Fruit fly (Drosophila melanogaster) whole organism, embryonic: Measurements from ENCODE around the gene Surf1.

Source experiments
- BEAF-32 ChIP-seq: fragments of 200-800 bp; sonication (Bioruptor generic); optimal IDR thresholded peaks from 3 replicates; lab custom pipeline; 2017; ENCODE audit warnings: missing biosample characterization, missing genetic modification characterization, mild to moderate bottlenecking, moderate library complexity, missing genetic modification reagents
- CG11085 ChIP-seq: fragments of 200-800 bp; sonication (Bioruptor generic); IDR thresholded peaks from 2 replicates; pipeline ENCODE4 v1.3.6; 2022; ENCODE audit warnings: missing biosample characterization, missing genetic modification characterization
- CG11560 ChIP-seq: fragments of 200-800 bp; sonication (Bioruptor generic); IDR thresholded peaks from 3 replicates; pipeline ENCODE4 v1.3.6; 2022; ENCODE audit warnings: missing biosample characterization, missing genetic modification characterization
- CG12769 ChIP-seq: fragments of 200-800 bp; sonication (Bioruptor generic); optimal IDR thresholded peaks from 2 replicates; lab custom pipeline; 2019; ENCODE audit warnings: missing biosample characterization, mild to moderate bottlenecking, missing genetic modification characterization, moderate library complexity
- CG14050 ChIP-seq: fragments of 200-800 bp; sonication (Bioruptor generic); IDR thresholded peaks from 3 replicates; pipeline ENCODE4 v1.3.6; 2022; ENCODE audit warnings: missing biosample characterization, missing genetic modification characterization
- CG2129 ChIP-seq: fragments of 200-800 bp; sonication (Bioruptor generic); IDR thresholded peaks from 2 replicates; pipeline ENCODE4 v1.3.6; 2022; ENCODE audit warnings: missing biosample characterization, missing genetic modification characterization; ENCODE audit not compliant: partially characterized antibody
- CG30403 ChIP-seq: fragments of 200-800 bp; sonication (Bioruptor generic); optimal IDR thresholded peaks from 3 replicates; lab custom pipeline; 2016; ENCODE audit warnings: missing biosample characterization, missing genetic modification characterization
- CG31441 ChIP-seq: fragments of 200-800 bp; sonication (Bioruptor generic); IDR thresholded peaks from 2 replicates; pipeline ENCODE4 v1.3.6; 2022; ENCODE audit warnings: missing biosample characterization, missing genetic modification characterization
- CG3407 ChIP-seq: fragments of 200-800 bp; sonication (Bioruptor generic); optimal IDR thresholded peaks from 2 replicates; lab custom pipeline; 2018; ENCODE audit warnings: missing biosample characterization, mild to moderate bottlenecking, missing genetic modification characterization
- CG4328 ChIP-seq: fragments of 200-800 bp; sonication (Bioruptor generic); optimal IDR thresholded peaks from 3 replicates; lab custom pipeline; 2017; ENCODE audit warnings: missing biosample characterization, missing genetic modification reagents, missing genetic modification characterization
- CG6854 ChIP-seq: fragments of 200-800 bp; sonication (Bioruptor generic); optimal IDR thresholded peaks from 3 replicates; lab custom pipeline; 2017; ENCODE audit warnings: missing biosample characterization, mild to moderate bottlenecking, missing genetic modification characterization
- CG7745 ChIP-seq: fragments of 200-800 bp; sonication (Bioruptor generic); optimal IDR thresholded peaks from 2 replicates; lab custom pipeline; 2018; ENCODE audit warnings: missing biosample characterization, mild to moderate bottlenecking, missing genetic modification characterization, moderate library complexity
- CG8089 ChIP-seq: fragments of 200-800 bp; sonication (Bioruptor generic); optimal IDR thresholded peaks from 3 replicates; lab custom pipeline; 2016; ENCODE audit warnings: missing biosample characterization, missing genetic modification characterization
- CG8290 ChIP-seq, 3 experiments: fragments of 200-800 bp; sonication (Bioruptor generic); optimal IDR thresholded peaks; 2 replicates each; lab custom pipeline; 2016 to 2019; ENCODE audit warnings: missing biosample characterization in 3 of 3, missing genetic modification characterization in 3 of 3, mild to moderate bottlenecking in 2 of 3, moderate library complexity in 1 of 3
- Camta ChIP-seq: fragments of 200-800 bp; sonication (Bioruptor generic); optimal IDR thresholded peaks from 2 replicates; lab custom pipeline; 2016; ENCODE audit warnings: missing biosample characterization, missing genetic modification characterization
- Deaf1 ChIP-seq: fragments of 200-800 bp; optimal IDR thresholded peaks from 3 replicates; lab custom pipeline; 2019; ENCODE audit warnings: missing biosample characterization, mild to moderate bottlenecking, missing genetic modification characterization, moderate library complexity
- Fer3 ChIP-seq: fragments of 200-800 bp; sonication (Bioruptor generic); optimal IDR thresholded peaks from 2 replicates; lab custom pipeline; 2018; ENCODE audit warnings: missing biosample characterization, mild to moderate bottlenecking, missing genetic modification characterization, moderate library complexity
- H2.0 ChIP-seq: fragments of 200-800 bp; sonication (Bioruptor generic); IDR thresholded peaks from 2 replicates; pipeline ENCODE4 v1.3.6; 2022; ENCODE audit warnings: missing biosample characterization, missing genetic modification characterization
- HHEX ChIP-seq: fragments of 200-800 bp; sonication (Bioruptor generic); optimal IDR thresholded peaks from 3 replicates; lab custom pipeline; 2017; ENCODE audit warnings: missing biosample characterization, mild to moderate bottlenecking, missing genetic modification characterization, missing genetic modification reagents
- HLH3B ChIP-seq: fragments of 200-800 bp; sonication (Bioruptor generic); IDR thresholded peaks from 2 replicates; pipeline ENCODE4 v1.3.6; 2022; ENCODE audit warnings: missing biosample characterization, missing genetic modification characterization
- Hr78 ChIP-seq, 2 experiments: fragments of 200-800 bp in 1 of 2; fragments of >200 bp in 1 of 2; sonication (Bioruptor generic) in 1 of 2; optimal IDR thresholded peaks; 2 replicates each; lab custom pipeline; 2017 to 2019; ENCODE audit warnings: missing biosample characterization in 2 of 2, missing genetic modification characterization in 2 of 2, mild to moderate bottlenecking in 1 of 2, moderate library complexity in 1 of 2
- Ptx1 ChIP-seq: fragments of 200-800 bp; sonication (Bioruptor generic); IDR thresholded peaks from 2 replicates; pipeline ENCODE4 v1.3.6; 2022; ENCODE audit warnings: missing biosample characterization, missing genetic modification characterization
- Tbp ChIP-seq: fragments of >200 bp; optimal IDR thresholded peaks from 2 replicates; lab custom pipeline; 2018; ENCODE audit warnings: missing biosample characterization, missing genetic modification characterization
- ab ChIP-seq: fragments of 200-800 bp; sonication (Bioruptor generic); optimal IDR thresholded peaks from 2 replicates; lab custom pipeline; 2016; ENCODE audit warnings: missing biosample characterization, missing genetic modification characterization
- aop ChIP-seq: fragments of 200-800 bp; sonication (Bioruptor generic); IDR thresholded peaks from 2 replicates; pipeline ENCODE4 v1.3.6; 2022; ENCODE audit warnings: missing biosample characterization, missing genetic modification characterization
- bab2 ChIP-seq: fragments of 200-800 bp; sonication (Bioruptor generic); optimal IDR thresholded peaks from 2 replicates; lab custom pipeline; 2016; ENCODE audit warnings: missing biosample characterization, missing genetic modification characterization
- cas ChIP-seq: fragments of 200-800 bp; sonication (Bioruptor generic); IDR thresholded peaks from 2 replicates; pipeline ENCODE4 v1.3.6; 2022; ENCODE audit warnings: missing biosample characterization, missing genetic modification characterization
- corto ChIP-seq: fragments of 200-800 bp; sonication (Bioruptor generic); optimal IDR thresholded peaks from 2 replicates; lab custom pipeline; 2016; ENCODE audit warnings: missing biosample characterization, mild to moderate bottlenecking, missing genetic modification characterization, moderate library complexity
- croc ChIP-seq: fragments of 200-800 bp; sonication (Bioruptor generic); conservative IDR thresholded peaks from 3 replicates; pipeline ENCODE4 v1.3.6; 2022; ENCODE audit warnings: missing biosample characterization, missing genetic modification characterization
- dysf ChIP-seq: fragments of 200-800 bp; sonication (Bioruptor generic); IDR thresholded peaks from 3 replicates; pipeline ENCODE4 v1.3.6; 2022; ENCODE audit warnings: missing biosample characterization, missing genetic modification characterization
- ems ChIP-seq: fragments of 200-800 bp; sonication (Bioruptor generic); optimal IDR thresholded peaks from 3 replicates; lab custom pipeline; 2016; ENCODE audit warnings: missing biosample characterization, missing genetic modification characterization
- eve ChIP-seq, 2 experiments: fragments of >200 bp; optimal IDR thresholded peaks; 2 replicates each; lab custom pipeline; 2017; ENCODE audit warnings: missing biosample characterization in 2 of 2, missing genetic modification characterization in 2 of 2
- eyg ChIP-seq: fragments of 200-800 bp; sonication (Bioruptor generic); optimal IDR thresholded peaks from 3 replicates; lab custom pipeline; 2016; ENCODE audit warnings: missing biosample characterization, missing genetic modification characterization
- fru ChIP-seq: fragments of >200 bp; optimal IDR thresholded peaks from 2 replicates; lab custom pipeline; 2017
- gce ChIP-seq: fragments of 200-800 bp; sonication (Bioruptor generic); IDR thresholded peaks from 3 replicates; pipeline ENCODE4 v1.3.6; 2022; ENCODE audit warnings: missing biosample characterization, missing genetic modification characterization
- gcm2 ChIP-seq: fragments of 200-800 bp; sonication (Bioruptor generic); optimal IDR thresholded peaks from 2 replicates; lab custom pipeline; 2016; ENCODE audit warnings: missing biosample characterization, missing genetic modification characterization
- her ChIP-seq: fragments of 200-800 bp; sonication (Bioruptor generic); optimal IDR thresholded peaks from 2 replicates; lab custom pipeline; 2016; ENCODE audit warnings: missing biosample characterization, missing genetic modification characterization
- jing ChIP-seq: fragments of 200-800 bp; sonication (Bioruptor generic); optimal IDR thresholded peaks from 2 replicates; lab custom pipeline; 2018; ENCODE audit warnings: missing biosample characterization, mild to moderate bottlenecking, missing genetic modification characterization
- lbe ChIP-seq: fragments of 200-800 bp; sonication (Bioruptor generic); optimal IDR thresholded peaks from 2 replicates; lab custom pipeline; 2016; ENCODE audit warnings: missing biosample characterization, mild to moderate bottlenecking, missing genetic modification characterization
- mam ChIP-seq: fragments of 200-800 bp; sonication (Bioruptor generic); optimal IDR thresholded peaks from 3 replicates; lab custom pipeline; 2016; ENCODE audit warnings: missing biosample characterization, missing genetic modification characterization
- pfk ChIP-seq: fragments of 200-800 bp; sonication (Bioruptor generic); optimal IDR thresholded peaks from 2 replicates; lab custom pipeline; 2018; ENCODE audit warnings: missing biosample characterization, mild to moderate bottlenecking, missing genetic modification characterization, moderate library complexity
- pros ChIP-seq: fragments of 200-800 bp; sonication (Bioruptor generic); optimal IDR thresholded peaks from 3 replicates; lab custom pipeline; 2019; ENCODE audit warnings: missing biosample characterization, mild to moderate bottlenecking, missing genetic modification characterization, moderate library complexity
- schlank ChIP-seq: fragments of 200-800 bp; sonication (Bioruptor generic); optimal IDR thresholded peaks from 2 replicates; lab custom pipeline; 2018; ENCODE audit warnings: missing biosample characterization, mild to moderate bottlenecking, missing genetic modification characterization
- slou ChIP-seq: fragments of 200-800 bp; sonication (Bioruptor generic); optimal IDR thresholded peaks from 3 replicates; lab custom pipeline; 2016; ENCODE audit warnings: missing biosample characterization, missing genetic modification characterization
- tio ChIP-seq: fragments of 200-800 bp; sonication (Bioruptor generic); optimal IDR thresholded peaks from 2 replicates; lab custom pipeline; 2017; ENCODE audit warnings: missing biosample characterization, missing genetic modification characterization, inconsistent platforms
- tll ChIP-seq, 2 experiments: fragments of 200-800 bp in 1 of 2; fragments of >200 bp in 1 of 2; sonication (Bioruptor generic) in 1 of 2; optimal IDR thresholded peaks; 2 replicates each; lab custom pipeline; 2017 to 2019; ENCODE audit warnings: missing biosample characterization in 2 of 2, missing genetic modification characterization in 2 of 2, mild to moderate bottlenecking in 1 of 2, moderate library complexity in 1 of 2
- tup ChIP-seq: fragments of 200-800 bp; sonication (Bioruptor generic); optimal IDR thresholded peaks from 2 replicates; lab custom pipeline; 2016; ENCODE audit warnings: missing biosample characterization, mild to moderate bottlenecking, missing genetic modification characterization, moderate library complexity
- usp ChIP-seq: fragments of >200 bp; optimal IDR thresholded peaks from 2 replicates; lab custom pipeline; 2017; ENCODE audit warnings: missing biosample characterization, missing genetic modification characterization
- wor ChIP-seq: fragments of 200-800 bp; sonication (Bioruptor generic); IDR thresholded peaks from 2 replicates; pipeline ENCODE4 v1.3.6; 2022; ENCODE audit warnings: missing biosample characterization, missing genetic modification characterization
- yki ChIP-seq: fragments of >200 bp; optimal IDR thresholded peaks from 3 replicates; lab custom pipeline; 2018

Surf1 gene

DNA sequence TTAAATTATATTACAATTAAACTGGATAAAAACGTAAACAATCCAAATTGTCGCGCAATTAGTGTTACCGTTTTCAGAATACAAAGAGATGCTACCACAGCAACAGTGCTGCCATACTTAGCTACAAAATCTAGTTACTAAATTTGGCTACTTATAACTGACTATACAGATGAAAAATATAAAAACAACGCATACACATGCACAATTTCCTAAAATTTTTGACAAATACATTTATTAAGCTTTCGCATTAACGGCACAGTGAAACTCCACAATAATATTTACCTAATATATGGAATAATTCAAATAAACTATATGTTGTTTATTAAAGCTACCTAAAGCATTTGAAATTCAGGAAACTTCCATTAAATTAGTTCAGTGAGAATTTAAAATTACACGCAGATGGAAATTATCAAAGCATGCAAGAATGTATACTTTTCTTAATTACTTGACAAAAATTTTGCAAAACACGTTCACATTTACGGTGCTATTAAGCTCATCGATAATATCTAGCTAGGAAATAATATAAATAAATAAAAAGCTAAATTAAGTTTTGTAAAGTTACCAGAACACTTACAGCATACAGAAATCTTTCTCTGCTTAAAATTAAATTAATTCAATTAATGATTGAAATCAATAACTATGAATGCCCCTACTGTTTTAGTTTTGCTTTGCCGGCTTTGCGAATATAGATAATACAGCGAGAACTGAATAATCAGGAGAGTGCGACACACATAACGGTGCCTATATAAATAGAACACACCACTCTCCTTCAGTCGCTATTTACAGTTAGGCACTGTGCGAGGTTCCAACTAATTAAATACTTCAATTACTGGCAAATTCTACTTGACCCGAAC, 11.0 kb downstream of the Surf1 start, which contains the start of the genes Mis12 and CG9953 (continued):
- TF ChIP-seq her (GFP tag; lab: Kevin White, UChicago) (no peak), gcm2 (no peak), ab (GFP tag; lab: Kevin White, UChicago) (no peak), wor (GFP tag; lab: Robert Waterston, UW) (no peak), usp (GFP tag; lab: Kevin White, UChicago) (no peak), tio (GFP tag; lab: Kevin White, UChicago) (peak; percentile 68), Camta (GFP tag; lab: Kevin White, UChicago) (no peak), CG6854 (GFP tag; lab: Kevin White, UChicago) (no peak), Hr78 (GFP tag; optimal IDR thresholded peaks at IDR 0.05; lab: Kevin White, UChicago) (no peak), gce (GFP tag; lab: Robert Waterston, UW) (no peak), CG12769 (no peak), Fer3 (tag; lab: Kevin White, UChicago) (peak; percentile 19), HHEX (GFP tag; lab: Kevin White, UChicago) (no peak), CG11085 (GFP tag; lab: Robert Waterston, UW) (no peak), Tbp (GFP tag; lab: Kevin White, UChicago) (no peak), CG3407 (GFP tag; lab: Kevin White, UChicago) (no peak), CG8089 (GFP tag; lab: Kevin White, UChicago) (no peak), jing (no peak), tll (GFP tag; optimal IDR thresholded peaks at IDR 0.05; lab: Kevin White, UChicago) (no peak), croc (GFP tag; lab: Robert Waterston, UW) (no peak), schlank (tag; lab: Kevin White, UChicago) (no peak), fru (lab: Kevin White, UChicago) (no peak), pfk (no peak), Deaf1 (tag; lab: Kevin White, UChicago) (no peak), Ptx1 (GFP tag; lab: Robert Waterston, UW) (peak; percentile 62; the same call in 1 of the 2 replicates), CG30403 (GFP tag; lab: Kevin White, UChicago) (peak; percentile 72), dysf (peak; percentile 10; the same call in 2 of the 3 replicates), CG8290 (GFP tag; optimal IDR thresholded peaks at IDR 0.05; lab: Kevin White, UChicago) (no peak), CG8290 (tag; optimal IDR thresholded peaks at IDR 0.05; lab: Kevin White, UChicago) (no peak), corto (GFP tag; lab: Kevin White, UChicago) (no peak), CG2129 (GFP tag; lab: Robert Waterston, UW) (no peak), eve (GFP tag; optimal IDR thresholded peaks at IDR 0.05; lab: Kevin White, UChicago) (no peak), CG7745 (tag; lab: Kevin White, UChicago) (no peak), yki (no peak), bab2 (no peak), H2.0 (peak; percentile 21), CG4328 (GFP tag; lab: Kevin White, UChicago) (no peak), lbe (GFP tag; lab: Kevin White, UChicago) (no peak), slou (no peak), mam (GFP tag; lab: Kevin White, UChicago) (no peak), eyg (GFP tag; lab: Kevin White, UChicago) (no peak), aop (GFP tag; lab: Robert Waterston, UW) (no peak), CG31441 (GFP tag; lab: Robert Waterston, UW) (no peak; the same call in 1 of the 2 replicates), cas (no peak), CG11560 (tag; lab: Robert Waterston, UW) (no peak), BEAF-32 (GFP tag; lab: Kevin White, UChicago) (peak; percentile 19), CG14050 (no peak), HLH3B (GFP tag; lab: Robert Waterston, UW) (peak; percentile 37; the same call in 1 of the 2 replicates), pros (GFP tag; lab: Kevin White, UChicago) (no peak), ems (GFP tag; lab: Kevin White, UChicago) (no peak), tup (GFP tag; lab: Kevin White, UChicago) (no peak)
